Worm (Caenorhabditis elegans) whole organism, midembryonic: ENCODE measurements around the gene D2021.4.
"Not testable (repeated sequence)": the region's sequence is repeated elsewhere in the genome, so short reads cannot be mapped to it uniquely, and the experiment has no call there.

Experiments
- T22C8.4 ChIP-seq: fragments of 200-800 bp; sonication (Bioruptor generic); IDR thresholded peaks from 2 replicates; pipeline ENCODE4 v1.3.6; 2022; ENCODE audit warnings: missing genetic modification characterization, missing compliant biosample characterization
- flt-1 ChIP-seq: fragments of 200-800 bp; sonication (Bioruptor generic); IDR thresholded peaks from 2 replicates; pipeline ENCODE4 v1.3.6; 2022; ENCODE audit warnings: missing genetic modification characterization, missing compliant biosample characterization
- med-1 ChIP-seq: sonication (generic microtip); optimal IDR thresholded peaks from 2 replicates; lab custom pipeline; 2017; ENCODE audit warnings: missing genetic modification characterization, mild to moderate bottlenecking, missing compliant biosample characterization, antibody characterized with exemption, missing genetic modification reagents; ENCODE audit not compliant: insufficient read depth
- ref-1 ChIP-seq: fragments of 200-800 bp; sonication (Bioruptor generic); conservative IDR thresholded peaks from 2 replicates; pipeline ENCODE4 v1.3.6; 2022; ENCODE audit warnings: missing genetic modification reagents, missing genetic modification characterization, missing compliant biosample characterization
- tab-1 ChIP-seq: fragments of 200-800 bp; sonication (Bioruptor generic); IDR thresholded peaks from 2 replicates; pipeline ENCODE4 v1.3.6; 2022; ENCODE audit warnings: missing genetic modification characterization, missing compliant biosample characterization

ce11 chrX:8541562-8541961 lies 7.3 kb downstream of the D2021.4 start, which contains the start of gene nspc-7:
- TF ChIP-seq med-1 (GFP tag; lab: Kevin White, UChicago); T22C8.4 (GFP tag; lab: Robert Waterston, UW); ref-1 (GFP tag; lab: Robert Waterston, UW); flt-1; tab-1 (GFP tag; lab: Robert Waterston, UW): not testable (repeated sequence)
